Fruit fly (Drosophila melanogaster) whole organism, pupa: ENCODE measurements around the gene Cht5.

ENCODE experiments used
- CG10348 ChIP-seq: fragments of 200-800 bp; sonication (Bioruptor generic); IDR thresholded peaks from 2 replicates; pipeline ENCODE4 v1.3.6; 2022; ENCODE audit warnings: missing biosample characterization, missing genetic modification characterization
- CG13204 ChIP-seq: fragments of 200-800 bp; sonication (Bioruptor generic); optimal IDR thresholded peaks from 2 replicates; lab custom pipeline; 2018; ENCODE audit warnings: missing biosample characterization, mild to moderate bottlenecking, missing genetic modification characterization, moderate library complexity
- CG4496 ChIP-seq: fragments of 200-800 bp; sonication (Bioruptor generic); IDR thresholded peaks from 3 replicates; pipeline ENCODE4 v1.3.6; 2022; ENCODE audit warnings: missing biosample characterization, missing genetic modification characterization
- D1 ChIP-seq: fragments of 200-800 bp; sonication (Bioruptor generic); optimal IDR thresholded peaks from 2 replicates; lab custom pipeline; 2018; ENCODE audit warnings: missing biosample characterization, mild to moderate bottlenecking, missing genetic modification characterization, moderate library complexity
- EcR ChIP-seq: fragments of 200-800 bp; sonication (Bioruptor generic); optimal IDR thresholded peaks from 3 replicates; lab custom pipeline; 2019; ENCODE audit warnings: missing biosample characterization, missing genetic modification characterization, mild to moderate bottlenecking, moderate library complexity, missing genetic modification reagents
- Pif1B ChIP-seq: fragments of 200-800 bp; sonication (Bioruptor generic); optimal IDR thresholded peaks from 3 replicates; lab custom pipeline; 2016; ENCODE audit warnings: missing biosample characterization, missing genetic modification characterization

dm6 chr3R:13728897-13729296 is 38.5 kb upstream of the Cht5 start:
- TF ChIP-seq Pif1B (GFP tag; lab: Kevin White, UChicago): no peak
- TF ChIP-seq CG10348 (GFP tag; lab: Robert Waterston, UW): no peak
- TF ChIP-seq EcR (GFP tag; lab: Kevin White, UChicago): no peak
- no peak for TF ChIP-seq D1 (tag; lab: Kevin White, UChicago)
- TF ChIP-seq CG13204 (GFP tag; lab: Kevin White, UChicago): no peak
- no peak for TF ChIP-seq CG4496 (GFP tag; lab: Robert Waterston, UW)
